Worm (Caenorhabditis elegans): ENCODE data around the gene sfxn-1.2.
A peak's percentile ranks its signal among the peaks of the same experiment; 100 is the strongest.

Gene sfxn-1.2

DNA sequence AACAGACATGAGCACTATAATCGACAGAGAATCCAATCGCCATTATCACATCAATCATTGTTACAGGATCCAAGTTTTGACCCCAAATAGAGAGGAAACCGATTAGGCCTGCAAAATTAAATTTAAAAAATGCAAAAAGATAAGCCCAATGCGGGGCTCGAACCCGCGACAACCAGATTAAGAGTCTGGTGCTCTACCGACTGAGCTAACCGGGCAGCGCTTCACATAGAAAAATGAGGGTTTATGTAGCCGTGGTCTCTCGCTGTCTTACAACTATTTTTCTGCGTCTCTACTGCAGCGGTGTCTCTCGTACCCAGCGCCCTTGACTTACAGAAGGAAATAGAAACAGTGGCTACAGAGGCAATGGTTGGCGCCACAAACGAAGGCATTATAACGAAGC is 28.2 kb upstream of the sfxn-1.2 start (continued):
- TF ChIP-seq npax-4 (tag; optimal IDR thresholded peaks at IDR 0.05) = no peak
- peak; percentile 8 for TF ChIP-seq ceh-34 (tag; optimal IDR thresholded peaks at IDR 0.05)
- no peak for TF ChIP-seq ceh-24 (tag; optimal IDR thresholded peaks at IDR 0.05)
- no peak for TF ChIP-seq tbx-7 (tag; optimal IDR thresholded peaks at IDR 0.05)
- TF ChIP-seq ceh-45 (GFP tag; IDR thresholded peaks at IDR 0.05) = 0 out of 2 replicates have a peak, but pooled peaks have one; percentile 35
- peak; percentile 31 for TF ChIP-seq hlh-13 (GFP tag; optimal IDR thresholded peaks at IDR 0.05)
- no peak for TF ChIP-seq pax-1 (tag; optimal IDR thresholded peaks at IDR 0.05)
- peak; percentile 27 for TF ChIP-seq gmeb-2 (tag; optimal IDR thresholded peaks at IDR 0.05)
- TF ChIP-seq hlh-30 (tag; optimal IDR thresholded peaks at IDR 0.05; ENCODE audit: insufficient read depth) = no peak
- peak; percentile 27 for TF ChIP-seq nhr-232 (tag; optimal IDR thresholded peaks at IDR 0.05)
- no peak for TF ChIP-seq pha-4 (tag; optimal IDR thresholded peaks at IDR 0.05)
- TF ChIP-seq F13H6.1 (tag; optimal IDR thresholded peaks at IDR 0.05) = no peak
- no peak for TF ChIP-seq ceh-9 (tag; optimal IDR thresholded peaks at IDR 0.05)
- no peak for TF ChIP-seq fkh-10 (GFP tag; optimal IDR thresholded peaks at IDR 0.05)
- peak; percentile 48 for TF ChIP-seq ceh-18 (tag; optimal IDR thresholded peaks at IDR 0.05)
- TF ChIP-seq pag-3 (tag; optimal IDR thresholded peaks at IDR 0.05; ENCODE audit: borderline replicate concordance) = peak; percentile 28
- TF ChIP-seq K09A11.1 (tag; optimal IDR thresholded peaks at IDR 0.05; ENCODE audit: insufficient read depth) = no peak
- TF ChIP-seq ceh-48 (tag; optimal IDR thresholded peaks at IDR 0.05) = peak; percentile 26
- TF ChIP-seq che-1 (tag; optimal IDR thresholded peaks at IDR 0.05) = peak; percentile 57
- peak; percentile 48 for TF ChIP-seq fkh-6 (tag; optimal IDR thresholded peaks at IDR 0.05)
- peak; percentile 52; the same call in 1 of the 2 replicates for TF ChIP-seq unc-3 (GFP tag; conservative IDR thresholded peaks at IDR 0.05)
- no peak for TF ChIP-seq unc-3 (tag; optimal IDR thresholded peaks at IDR 0.05)
- TF ChIP-seq rnt-1 (tag; optimal IDR thresholded peaks at IDR 0.05) = no peak
- TF ChIP-seq unc-86 (tag; optimal IDR thresholded peaks at IDR 0.05) = no peak
- TF ChIP-seq tbx-2 (tag; optimal IDR thresholded peaks at IDR 0.05) = peak; percentile 14
- no peak for TF ChIP-seq T23F11.4 (GFP tag; optimal IDR thresholded peaks at IDR 0.05)
- peak; percentile 47 for TF ChIP-seq syd-9 (tag; optimal IDR thresholded peaks at IDR 0.05)
- TF ChIP-seq ceh-19 (GFP tag; optimal IDR thresholded peaks at IDR 0.05) = no peak
- no peak for TF ChIP-seq zip-5 (tag; optimal IDR thresholded peaks at IDR 0.05)

DNA sequence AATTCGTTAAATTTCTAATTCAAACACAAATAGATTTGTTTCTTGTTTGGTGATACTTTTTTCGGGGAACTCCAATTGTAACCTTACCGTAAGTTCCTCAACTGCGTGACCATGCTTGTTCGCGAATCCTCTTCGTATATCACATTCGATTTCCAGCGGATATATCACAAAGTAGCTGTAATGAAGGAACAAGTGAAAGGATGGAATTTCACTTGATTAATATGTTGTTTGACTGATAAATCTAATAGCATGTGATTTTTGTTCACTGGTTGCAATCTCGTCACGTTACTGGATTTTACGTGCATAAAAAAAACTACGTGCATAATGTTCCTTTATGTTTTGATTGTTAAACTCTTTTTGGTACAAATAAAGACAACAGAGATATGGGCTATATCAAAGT is 24.2 kb upstream of the sfxn-1.2 start:
- TF ChIP-seq ceh-24 (tag; optimal IDR thresholded peaks at IDR 0.05) (no peak), hlh-8 (tag; optimal IDR thresholded peaks at IDR 0.05) (no peak), ahr-1 (tag; optimal IDR thresholded peaks at IDR 0.05) (no peak), unc-86 (tag; optimal IDR thresholded peaks at IDR 0.05) (no peak), pqm-1 (tag; optimal IDR thresholded peaks at IDR 0.05) (no peak), tbx-2 (tag; optimal IDR thresholded peaks at IDR 0.05) (no peak), nhr-11 (tag; optimal IDR thresholded peaks at IDR 0.05) (no peak), sdc-2 (tag; optimal IDR thresholded peaks at IDR 0.05) (no peak), elt-4 (tag; optimal IDR thresholded peaks at IDR 0.05) (no peak), madf-2 (tag; optimal IDR thresholded peaks at IDR 0.05) (no peak), unc-55 (GFP tag; optimal IDR thresholded peaks at IDR 0.05) (no peak), unc-3 (GFP tag; conservative IDR thresholded peaks at IDR 0.05) (no peak), unc-3 (tag; optimal IDR thresholded peaks at IDR 0.05) (no peak), fkh-6 (tag; optimal IDR thresholded peaks at IDR 0.05) (no peak), gmeb-2 (tag; optimal IDR thresholded peaks at IDR 0.05) (no peak), ets-4 (tag; optimal IDR thresholded peaks at IDR 0.05) (no peak), ceh-19 (GFP tag; optimal IDR thresholded peaks at IDR 0.05) (no peak), pha-4 (tag; optimal IDR thresholded peaks at IDR 0.05) (no peak), syd-9 (tag; optimal IDR thresholded peaks at IDR 0.05) (no peak), fax-1 (tag; optimal IDR thresholded peaks at IDR 0.05) (no peak)

DNA sequence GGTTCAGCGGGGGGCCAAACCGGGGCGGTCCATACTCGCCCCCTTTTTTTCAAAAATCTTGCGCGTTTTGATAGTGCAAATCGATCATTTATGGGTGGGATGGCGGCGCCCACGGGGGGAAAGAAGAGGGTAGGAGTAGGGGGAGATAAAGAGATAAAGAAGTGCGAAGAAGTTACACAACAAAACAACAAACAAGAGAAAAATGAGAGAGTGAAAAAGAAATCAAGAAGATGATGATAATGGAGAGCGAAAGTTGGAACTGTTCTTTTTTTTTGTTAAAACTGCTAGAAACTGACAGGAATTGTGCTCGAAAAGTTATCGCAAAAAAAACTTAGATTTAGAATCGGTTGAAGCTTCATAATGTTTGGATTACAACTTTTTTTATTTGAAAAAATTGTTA is 23.4 kb upstream of the sfxn-1.2 start, which contains the start of gene ptr-13:
TSS of gene ptr-13 (minus strand) at position 92 of the 400 bp plus-strand sequence.
- no peak for TF ChIP-seq elt-2 (tag; optimal IDR thresholded peaks at IDR 0.05)
- TF ChIP-seq sox-2 (GFP tag; IDR thresholded peaks at IDR 0.05) = no peak
- TF ChIP-seq pax-1 (tag; optimal IDR thresholded peaks at IDR 0.05) = no peak
- no peak for TF ChIP-seq hlh-15 (tag; optimal IDR thresholded peaks at IDR 0.05)
- no peak for TF ChIP-seq hlh-30 (tag; optimal IDR thresholded peaks at IDR 0.05; ENCODE audit: insufficient read depth)
- TF ChIP-seq ama-1 (optimal IDR thresholded peaks at IDR 0.05) = no peak
- no peak for TF ChIP-seq odd-2 (tag; optimal IDR thresholded peaks at IDR 0.05)
- TF ChIP-seq ceh-34 (tag; optimal IDR thresholded peaks at IDR 0.05) = no peak
- TF ChIP-seq ceh-22 (tag; optimal IDR thresholded peaks at IDR 0.05) = no peak
